Worm (Caenorhabditis elegans) whole organism, young adult: ENCODE data around the gene acs-4.

Experiments
- B0035.1 ChIP-seq: sonication (generic microtip); optimal IDR thresholded peaks from 2 replicates; lab custom pipeline; 2016; ENCODE audit warnings: missing genetic modification characterization, mild to moderate bottlenecking, missing compliant biosample characterization, missing genotype, missing genetic modification reagents
- C17E4.6 ChIP-seq: fragments of 200-800 bp; sonication (Bioruptor generic); IDR thresholded peaks from 2 replicates; pipeline ENCODE4 v1.3.6; 2022; ENCODE audit warnings: missing genetic modification reagents, missing genetic modification characterization, missing compliant biosample characterization
- F22D6.2 ChIP-seq: sonication (generic microtip); optimal IDR thresholded peaks from 2 replicates; lab custom pipeline; 2016; ENCODE audit warnings: mild to moderate bottlenecking, missing genetic modification characterization, missing compliant biosample characterization
- F37B4.10 ChIP-seq: fragments of 200-800 bp; sonication (Bioruptor generic); IDR thresholded peaks from 2 replicates; pipeline ENCODE4 v1.3.6; 2022; ENCODE audit warnings: missing genetic modification characterization, missing compliant biosample characterization
- F55B11.4 ChIP-seq: sonication (generic microtip); optimal IDR thresholded peaks from 2 replicates; lab custom pipeline; 2016; ENCODE audit warnings: missing compliant biosample characterization, missing genetic modification characterization, borderline replicate concordance; ENCODE audit not compliant: insufficient read depth
- Y53G8AR.9 ChIP-seq: fragments of 200-800 bp; sonication (Bioruptor generic); conservative IDR thresholded peaks from 2 replicates; pipeline ENCODE4 v1.3.6; 2022; ENCODE audit warnings: missing genetic modification reagents, missing genetic modification characterization, missing compliant biosample characterization
- Y79H2A.3 ChIP-seq: fragments of 200-800 bp; sonication (Bioruptor generic); conservative IDR thresholded peaks from 2 replicates; pipeline ENCODE4 v1.3.6; 2022; ENCODE audit warnings: missing genetic modification reagents, missing genetic modification characterization, missing compliant biosample characterization
- atf-7 ChIP-seq: sonication (generic microtip); optimal IDR thresholded peaks from 2 replicates; lab custom pipeline; 2017; ENCODE audit warnings: mild to moderate bottlenecking, missing genetic modification characterization, missing compliant biosample characterization
- athp-1 ChIP-seq: sonication (generic microtip); optimal IDR thresholded peaks from 2 replicates; lab custom pipeline; 2017; ENCODE audit warnings: mild to moderate bottlenecking, missing genetic modification characterization, missing compliant biosample characterization
- attf-3 ChIP-seq: fragments of 200-800 bp; sonication (Bioruptor generic); conservative IDR thresholded peaks from 2 replicates; pipeline ENCODE4 v1.3.6; 2022; ENCODE audit warnings: missing genetic modification reagents, missing genetic modification characterization, missing compliant biosample characterization
- bed-1 ChIP-seq: fragments of 200-800 bp; sonication (Bioruptor generic); IDR thresholded peaks from 2 replicates; pipeline ENCODE4 v1.3.6; 2022; ENCODE audit warnings: missing genetic modification reagents, missing genetic modification characterization, missing compliant biosample characterization
- bed-2 ChIP-seq: fragments of 200-800 bp; sonication (Bioruptor generic); IDR thresholded peaks from 2 replicates; pipeline ENCODE4 v1.3.6; 2022; ENCODE audit warnings: missing genetic modification reagents, missing genetic modification characterization, missing compliant biosample characterization
- cebp-1 ChIP-seq, 2 experiments: fragments of 200-800 bp in 1 of 2; sonication (Bioruptor generic) in 1 of 2; sonication (generic microtip) in 1 of 2; IDR thresholded peaks in 1 of 2; optimal IDR thresholded peaks in 1 of 2; 2 replicates each; pipeline versions ENCODE4 v1.3.6 to Lab custom; 2017 to 2022; ENCODE audit warnings: missing compliant biosample characterization in 2 of 2, missing genetic modification characterization in 2 of 2, mild to moderate bottlenecking in 1 of 2, missing genetic modification reagents in 1 of 2, moderate library complexity in 1 of 2
- ceh-40 ChIP-seq: fragments of 200-800 bp; sonication (Bioruptor generic); IDR thresholded peaks from 2 replicates; pipeline ENCODE4 v1.3.6; 2022; ENCODE audit warnings: missing genetic modification characterization, missing compliant biosample characterization
- ceh-91 ChIP-seq: fragments of 200-800 bp; sonication (Bioruptor generic); IDR thresholded peaks from 2 replicates; pipeline ENCODE4 v1.3.6; 2022; ENCODE audit warnings: missing genetic modification reagents, missing genetic modification characterization, missing compliant biosample characterization
- chd-7 ChIP-seq: sonication (generic microtip); optimal IDR thresholded peaks from 2 replicates; lab custom pipeline; 2016; ENCODE audit warnings: mild to moderate bottlenecking, missing genetic modification characterization, moderate library complexity, missing compliant biosample characterization
- die-1 ChIP-seq: sonication (generic microtip); optimal IDR thresholded peaks from 2 replicates; lab custom pipeline; 2016; ENCODE audit warnings: missing genotype, mild to moderate bottlenecking, missing genetic modification characterization, missing compliant biosample characterization
- dox-1 ChIP-seq: fragments of 200-800 bp; sonication (Bioruptor generic); IDR thresholded peaks from 2 replicates; pipeline ENCODE4 v1.3.6; 2022; ENCODE audit warnings: missing genetic modification reagents, missing genetic modification characterization, missing compliant biosample characterization
- egl-44 ChIP-seq: fragments of 200-800 bp; sonication (Bioruptor generic); IDR thresholded peaks from 2 replicates; pipeline ENCODE4 v1.3.6; 2022; ENCODE audit warnings: missing genetic modification reagents, missing genetic modification characterization, missing compliant biosample characterization
- ets-4 ChIP-seq: fragments of 200-800 bp; sonication (Bioruptor generic); optimal IDR thresholded peaks from 2 replicates; lab custom pipeline; 2018; ENCODE audit warnings: mild to moderate bottlenecking, missing genetic modification characterization, missing compliant biosample characterization
- gei-17 ChIP-seq: fragments of 200-800 bp; sonication (Bioruptor generic); optimal IDR thresholded peaks from 2 replicates; lab custom pipeline; 2018; ENCODE audit warnings: mild to moderate bottlenecking, missing genetic modification characterization, missing compliant biosample characterization
- him-1 ChIP-seq: sonication (generic microtip); optimal IDR thresholded peaks from 2 replicates; lab custom pipeline; 2016; ENCODE audit warnings: missing genotype, missing genetic modification reagents, missing genetic modification characterization, missing compliant biosample characterization
- hlh-12 ChIP-seq: sonication (generic microtip); optimal IDR thresholded peaks from 2 replicates; lab custom pipeline; 2016; ENCODE audit warnings: missing genetic modification characterization, missing compliant biosample characterization
- hsf-1 ChIP-seq: fragments of 200-800 bp; sonication (Bioruptor generic); IDR thresholded peaks from 2 replicates; pipeline ENCODE4 v1.3.6; 2022; ENCODE audit warnings: missing genetic modification reagents, missing genetic modification characterization, missing compliant biosample characterization
- lag-1 ChIP-seq: fragments of 200-800 bp; sonication (Bioruptor generic); IDR thresholded peaks from 2 replicates; pipeline ENCODE4 v1.3.6; 2022; ENCODE audit warnings: missing genetic modification reagents, missing genetic modification characterization, missing compliant biosample characterization
- let-526 ChIP-seq: fragments of 200-800 bp; sonication (Bioruptor generic); IDR thresholded peaks from 2 replicates; pipeline ENCODE4 v1.3.6; 2022; ENCODE audit warnings: missing genetic modification reagents, missing genetic modification characterization, missing compliant biosample characterization
- let-607 ChIP-seq, 2 experiments: fragments of 200-800 bp in 1 of 2; sonication (Bioruptor generic) in 1 of 2; sonication (generic microtip) in 1 of 2; optimal IDR thresholded peaks; 2 replicates each; lab custom pipeline; 2016 to 2018; ENCODE audit warnings: mild to moderate bottlenecking in 2 of 2, missing compliant biosample characterization in 2 of 2, missing genetic modification characterization in 2 of 2, moderate library complexity in 2 of 2, missing genotype in 1 of 2
- lin-26 ChIP-seq: fragments of 200-800 bp; sonication (Bioruptor generic); IDR thresholded peaks from 2 replicates; pipeline ENCODE4 v1.3.6; 2022; ENCODE audit warnings: missing genetic modification reagents, missing genetic modification characterization, missing compliant biosample characterization
- lin-40 ChIP-seq: sonication (generic microtip); optimal IDR thresholded peaks from 2 replicates; lab custom pipeline; 2016; ENCODE audit warnings: missing genetic modification characterization, mild to moderate bottlenecking, missing compliant biosample characterization, missing genotype, missing genetic modification reagents
- mel-28 ChIP-seq: sonication (generic microtip); optimal IDR thresholded peaks from 2 replicates; lab custom pipeline; 2016; ENCODE audit warnings: borderline replicate concordance, mild to moderate bottlenecking, missing genetic modification characterization, missing compliant biosample characterization
- nfya-1 ChIP-seq: sonication (generic microtip); optimal IDR thresholded peaks from 2 replicates; lab custom pipeline; 2017; ENCODE audit warnings: antibody characterized with exemption, missing compliant biosample characterization, missing genetic modification characterization, borderline replicate concordance; ENCODE audit not compliant: insufficient read depth
- nhr-120 ChIP-seq: fragments of 200-800 bp; sonication (Bioruptor generic); IDR thresholded peaks from 2 replicates; pipeline ENCODE4 v1.3.6; 2022; ENCODE audit warnings: missing genetic modification characterization, missing compliant biosample characterization
- nhr-179 ChIP-seq: sonication (generic microtip); optimal IDR thresholded peaks from 2 replicates; lab custom pipeline; 2016; ENCODE audit warnings: mild to moderate bottlenecking, missing genetic modification characterization, missing compliant biosample characterization
- nhr-80 ChIP-seq: sonication (generic microtip); optimal IDR thresholded peaks from 2 replicates; lab custom pipeline; 2016; ENCODE audit warnings: missing genetic modification characterization, missing compliant biosample characterization
- pha-4 ChIP-seq: fragments of 150-350 bp; sonication (generic microtip); optimal IDR thresholded peaks from 2 replicates; lab custom pipeline; 2014; ENCODE audit warnings: missing biosample characterization, missing genetic modification reagents, missing genetic modification characterization
- repo-1 ChIP-seq: sonication (generic microtip); optimal IDR thresholded peaks from 2 replicates; lab custom pipeline; 2017; ENCODE audit warnings: mild to moderate bottlenecking, missing genetic modification characterization, missing compliant biosample characterization
- snpc-1.1 ChIP-seq: sonication (generic microtip); optimal IDR thresholded peaks from 2 replicates; lab custom pipeline; 2017; ENCODE audit warnings: missing genetic modification characterization, mild to moderate bottlenecking, missing compliant biosample characterization, antibody characterized with exemption, moderate library complexity, missing genotype, missing genetic modification reagents; ENCODE audit not compliant: insufficient read depth
- snpc-1.3 ChIP-seq: sonication (generic microtip); optimal IDR thresholded peaks from 2 replicates; lab custom pipeline; 2017; ENCODE audit warnings: missing genetic modification characterization, mild to moderate bottlenecking, missing compliant biosample characterization, antibody characterized with exemption, moderate library complexity, missing genotype, missing genetic modification reagents; ENCODE audit not compliant: insufficient read depth
- snpc-3.4 ChIP-seq: sonication (generic microtip); optimal IDR thresholded peaks from 2 replicates; lab custom pipeline; 2017; ENCODE audit warnings: missing genetic modification characterization, mild to moderate bottlenecking, missing compliant biosample characterization, antibody characterized with exemption, moderate library complexity, missing genotype, missing genetic modification reagents
- unc-130 ChIP-seq: sonication (generic microtip); optimal IDR thresholded peaks from 2 replicates; lab custom pipeline; 2016; ENCODE audit warnings: missing genetic modification reagents, missing genetic modification characterization, missing compliant biosample characterization
- unc-62 ChIP-seq: fragments of 150-350 bp; optimal IDR thresholded peaks from 2 replicates; lab custom pipeline; 2014; ENCODE audit warnings: missing biosample characterization, missing genetic modification reagents, missing genetic modification characterization
- zim-3 ChIP-seq: sonication (generic microtip); optimal IDR thresholded peaks from 2 replicates; lab custom pipeline; 2017; ENCODE audit warnings: mild to moderate bottlenecking, missing genetic modification characterization, moderate library complexity, missing compliant biosample characterization
- ztf-25 ChIP-seq: fragments of 200-800 bp; sonication (Bioruptor generic); IDR thresholded peaks from 2 replicates; pipeline ENCODE4 v1.3.6; 2022; ENCODE audit warnings: missing genetic modification reagents, missing genetic modification characterization, missing compliant biosample characterization
- ztf-28 ChIP-seq: fragments of 200-800 bp; sonication (Bioruptor generic); IDR thresholded peaks from 2 replicates; pipeline ENCODE4 v1.3.6; 2022; ENCODE audit warnings: missing genetic modification reagents, missing genetic modification characterization, missing compliant biosample characterization
- ztf-6 ChIP-seq: fragments of 200-800 bp; sonication (Bioruptor generic); IDR thresholded peaks from 2 replicates; pipeline ENCODE4 v1.3.6; 2022; ENCODE audit warnings: missing genetic modification reagents, missing genetic modification characterization, missing compliant biosample characterization

acs-4 gene

ce11 chrIII:7167568-7167937 is at the start of gene acs-4:
acs-4 (plus strand) TSS chrIII:7167838.
- TF ChIP-seq ceh-91 (GFP tag; lab: Robert Waterston, UW) (no peak), bed-2 (no peak), hlh-12 (no peak), gei-17 (GFP tag; lab: Kevin White, UChicago) (no peak), hsf-1 (GFP tag; lab: Robert Waterston, UW) (no peak), bed-1 (no peak), ceh-40 (GFP tag; lab: Robert Waterston, UW) (no peak)

ce11 chrIII:7120477-7120876 is 47.2 kb upstream of the acs-4 start:
- TF ChIP-seq let-607 (tag; optimal IDR thresholded peaks at IDR 0.05; lab: Kevin White, UChicago) (peak in 1 of 2 experiments; percentile 35), nhr-120 (GFP tag; lab: Robert Waterston, UW) (no peak), chd-7 (peak; percentile 15), snpc-3.4 (tag; lab: Kevin White, UChicago) (no peak), atf-7 (tag; lab: Kevin White, UChicago) (peak; percentile 5), repo-1 (tag; lab: Kevin White, UChicago) (peak; percentile 16), Y53G8AR.9 (0 out of 2 replicates have a peak, but pooled peaks have one; percentile 13), C17E4.6 (GFP tag; lab: Robert Waterston, UW) (no peak), hsf-1 (GFP tag; lab: Robert Waterston, UW) (0 out of 2 replicates have a peak, but pooled peaks have one; percentile 37), him-1 (peak; percentile 51), lin-40 (tag; lab: Kevin White, UChicago) (peak; percentile 29), nfya-1 (tag; lab: Kevin White, UChicago) (no peak), egl-44 (GFP tag; lab: Robert Waterston, UW) (no peak), nhr-80 (tag; lab: Kevin White, UChicago) (peak; percentile 25)

- TF ChIP-seq bed-1 (no peak), F55B11.4 (tag; lab: Kevin White, UChicago) (no peak), zim-3 (tag; lab: Kevin White, UChicago) (no peak), chd-7 (no peak), dox-1 (GFP tag; lab: Robert Waterston, UW) (no peak), gei-17 (GFP tag; lab: Kevin White, UChicago) (no peak), snpc-1.1 (tag; lab: Kevin White, UChicago) (peak; percentile 32), cebp-1 (GFP tag; IDR thresholded peaks at IDR 0.05; lab: Robert Waterston, UW) (no peak), cebp-1 (tag; optimal IDR thresholded peaks at IDR 0.05; lab: Kevin White, UChicago) (peak; percentile 6), unc-130 (no peak), athp-1 (tag; lab: Kevin White, UChicago) (no peak), die-1 (no peak), nhr-179 (tag; lab: Kevin White, UChicago) (no peak), mel-28 (tag; lab: Kevin White, UChicago) (no peak), ztf-25 (GFP tag; lab: Robert Waterston, UW) (no peak), pha-4 (no peak), ztf-6 (GFP tag; lab: Robert Waterston, UW) (no peak), lin-26 (no peak), F37B4.10 (GFP tag; lab: Robert Waterston, UW) (no peak), B0035.1 (tag; lab: Kevin White, UChicago) (no peak), snpc-1.3 (peak; percentile 41), ztf-28 (GFP tag; lab: Robert Waterston, UW) (no peak), Y79H2A.3 (GFP tag; lab: Robert Waterston, UW) (no peak), nhr-120 (GFP tag; lab: Robert Waterston, UW) (no peak), F22D6.2 (tag; lab: Kevin White, UChicago) (no peak), ets-4 (GFP tag; lab: Kevin White, UChicago) (no peak), let-526 (no peak), attf-3 (GFP tag; lab: Robert Waterston, UW) (no peak), unc-62 (GFP tag; lab: Kevin White, UChicago) (no peak), lag-1 (GFP tag; lab: Robert Waterston, UW) (no peak)
Observed at ce11 chrIII:7122860-7123259, 44.8 kb upstream of the acs-4 start, which contains the start of the genes B0280.9 and rpia-1. B0280.9 (minus strand) TSS chrIII:7122895. rpia-1 (plus strand) TSS chrIII:7123128.
